Worm (Caenorhabditis elegans) whole organism, L3 larva: ENCODE results near the gene F09B12.3.

Source experiments
- ZK546.5 ChIP-seq: sonication (generic microtip); optimal IDR thresholded peaks from 2 replicates; lab custom pipeline; 2017; ENCODE audit warnings: missing biosample characterization, missing genetic modification characterization
- aly-2 ChIP-seq: fragments of 150-350 bp; optimal IDR thresholded peaks from 2 replicates; lab custom pipeline; 2014; ENCODE audit warnings: missing biosample characterization, missing genetic modification characterization
- ama-1 ChIP-seq: fragments of 150-350 bp; optimal IDR thresholded peaks from 2 replicates; lab custom pipeline; 2018
- ceh-16 ChIP-seq: sonication (generic microtip); optimal IDR thresholded peaks from 2 replicates; lab custom pipeline; 2017; ENCODE audit warnings: missing biosample characterization, missing genetic modification characterization
- ceh-28 ChIP-seq: fragments of 150-350 bp; optimal IDR thresholded peaks from 2 replicates; lab custom pipeline; 2014; ENCODE audit warnings: missing biosample characterization, missing genetic modification reagents, missing genetic modification characterization
- ceh-82 ChIP-seq: fragments of 150-350 bp; optimal IDR thresholded peaks from 2 replicates; lab custom pipeline; 2014; ENCODE audit warnings: missing biosample characterization, missing genetic modification characterization
- ceh-9 ChIP-seq: sonication (generic microtip); optimal IDR thresholded peaks from 2 replicates; lab custom pipeline; 2018; ENCODE audit warnings: missing biosample characterization, missing genetic modification characterization
- daf-12 ChIP-seq: fragments of 150-350 bp; optimal IDR thresholded peaks from 2 replicates; lab custom pipeline; 2014; ENCODE audit warnings: missing biosample characterization, missing genetic modification reagents, missing genetic modification characterization
- egl-27 ChIP-seq: sonication (generic microtip); optimal IDR thresholded peaks from 4 replicates; lab custom pipeline; 2017; ENCODE audit warnings: missing biosample characterization, missing genetic modification reagents, missing genetic modification characterization
- egl-5 ChIP-seq: fragments of 150-350 bp; optimal IDR thresholded peaks from 2 replicates; lab custom pipeline; 2017; ENCODE audit warnings: missing biosample characterization, missing genetic modification reagents, missing genetic modification characterization, inconsistent platforms
- elt-2 ChIP-seq: sonication (generic microtip); optimal IDR thresholded peaks from 2 replicates; lab custom pipeline; 2016; ENCODE audit warnings: missing genetic modification reagents, mild to moderate bottlenecking, missing genetic modification characterization, missing compliant biosample characterization
- elt-3 ChIP-seq, 3 experiments: fragments of 150-350 bp in 1 of 3; sonication (generic microtip) in 2 of 3; optimal IDR thresholded peaks; 2 replicates in 2 of 3; 4 replicates in 1 of 3; lab custom pipeline; 2014 to 2017; ENCODE audit warnings: missing biosample characterization in 3 of 3, missing genetic modification characterization in 3 of 3
- eor-1 ChIP-seq, 2 experiments: fragments of 150-350 bp; optimal IDR thresholded peaks; 2 replicates each; lab custom pipeline; 2014 to 2018; ENCODE audit warnings: missing biosample characterization in 2 of 2, missing genetic modification characterization in 2 of 2
- fkh-10 ChIP-seq: sonication (generic microtip); optimal IDR thresholded peaks from 2 replicates; lab custom pipeline; 2017; ENCODE audit warnings: missing biosample characterization, missing genetic modification reagents, missing genetic modification characterization
- fkh-2 ChIP-seq: fragments of 150-350 bp; optimal IDR thresholded peaks from 2 replicates; lab custom pipeline; 2014; ENCODE audit warnings: missing biosample characterization, missing genetic modification reagents, missing genetic modification characterization
- hmg-11 ChIP-seq: sonication (generic microtip); optimal IDR thresholded peaks from 2 replicates; lab custom pipeline; 2016; ENCODE audit warnings: missing genetic modification characterization, missing compliant biosample characterization
- jun-1 ChIP-seq: fragments of 150-350 bp; optimal IDR thresholded peaks from 2 replicates; lab custom pipeline; 2014; ENCODE audit warnings: missing biosample characterization, missing genetic modification reagents, missing genetic modification characterization
- lin-15B ChIP-seq: fragments of 150-350 bp; optimal IDR thresholded peaks from 2 replicates; lab custom pipeline; 2014; ENCODE audit warnings: missing biosample characterization, missing genetic modification characterization
- lin-39 ChIP-seq: fragments of 150-350 bp; optimal IDR thresholded peaks from 2 replicates; lab custom pipeline; 2018; ENCODE audit warnings: missing biosample characterization, missing genetic modification reagents, missing genetic modification characterization
- lsy-12 ChIP-seq: sonication (generic microtip); optimal IDR thresholded peaks from 2 replicates; lab custom pipeline; 2016; ENCODE audit warnings: mild to moderate bottlenecking, missing genetic modification characterization, missing compliant biosample characterization
- mdl-1 ChIP-seq: fragments of 150-350 bp; optimal IDR thresholded peaks from 2 replicates; lab custom pipeline; 2014; ENCODE audit warnings: missing biosample characterization, missing genetic modification characterization
- mml-1 ChIP-seq: fragments of 150-350 bp; sonication (generic microtip); optimal IDR thresholded peaks from 3 replicates; lab custom pipeline; 2014; ENCODE audit warnings: missing biosample characterization, missing genetic modification characterization
- nfya-1 ChIP-seq: sonication (generic microtip); optimal IDR thresholded peaks from 2 replicates; lab custom pipeline; 2017; ENCODE audit warnings: missing genetic modification characterization, mild to moderate bottlenecking, missing compliant biosample characterization, antibody characterized with exemption, moderate library complexity; ENCODE audit not compliant: insufficient read depth
- nhr-12 ChIP-seq: fragments of 150-350 bp; optimal IDR thresholded peaks from 2 replicates; lab custom pipeline; 2014; ENCODE audit warnings: missing biosample characterization, missing genetic modification characterization
- nhr-23 ChIP-seq: fragments of 150-350 bp; optimal IDR thresholded peaks from 2 replicates; lab custom pipeline; 2014; ENCODE audit warnings: missing biosample characterization, missing genetic modification reagents, missing genetic modification characterization
- nhr-237 ChIP-seq: fragments of 150-350 bp; optimal IDR thresholded peaks from 2 replicates; lab custom pipeline; 2014; ENCODE audit warnings: missing biosample characterization, missing genetic modification characterization
- nhr-25 ChIP-seq: sonication (generic microtip); optimal IDR thresholded peaks from 2 replicates; lab custom pipeline; 2017; ENCODE audit warnings: missing biosample characterization, missing genetic modification characterization
- nhr-43 ChIP-seq: sonication (generic microtip); optimal IDR thresholded peaks from 2 replicates; lab custom pipeline; 2016; ENCODE audit warnings: mild to moderate bottlenecking, missing genetic modification characterization, missing compliant biosample characterization; ENCODE audit not compliant: poor library complexity, severe bottlenecking
- nhr-67 ChIP-seq: fragments of 150-350 bp; optimal IDR thresholded peaks from 2 replicates; lab custom pipeline; 2014; ENCODE audit warnings: missing biosample characterization, missing genetic modification characterization
- nhr-77 ChIP-seq: fragments of 150-350 bp; optimal IDR thresholded peaks from 2 replicates; lab custom pipeline; 2014; ENCODE audit warnings: missing biosample characterization, missing genetic modification characterization
- pha-4 ChIP-seq: fragments of 150-350 bp; optimal IDR thresholded peaks from 2 replicates; lab custom pipeline; 2014; ENCODE audit warnings: missing biosample characterization, missing genetic modification reagents, missing genetic modification characterization
- pqm-1 ChIP-seq: fragments of 150-350 bp; optimal IDR thresholded peaks from 2 replicates; lab custom pipeline; 2017; ENCODE audit warnings: missing biosample characterization, missing genetic modification characterization, inconsistent platforms
- skn-1 ChIP-seq: fragments of 150-350 bp; optimal IDR thresholded peaks from 2 replicates; lab custom pipeline; 2014; ENCODE audit warnings: missing biosample characterization, missing genetic modification characterization
- snpc-4 ChIP-seq: fragments of 150-350 bp; optimal IDR thresholded peaks from 2 replicates; lab custom pipeline; 2014; ENCODE audit warnings: missing biosample characterization, missing genetic modification characterization
- tbx-2 ChIP-seq: sonication (generic microtip); optimal IDR thresholded peaks from 2 replicates; lab custom pipeline; 2016; ENCODE audit warnings: mild to moderate bottlenecking, missing genetic modification characterization, missing compliant biosample characterization
- unc-39 ChIP-seq: sonication (generic microtip); optimal IDR thresholded peaks from 4 replicates; lab custom pipeline; 2017; ENCODE audit warnings: missing biosample characterization, missing genetic modification characterization
- zag-1 ChIP-seq: fragments of 150-350 bp; optimal IDR thresholded peaks from 2 replicates; lab custom pipeline; 2014; ENCODE audit warnings: missing biosample characterization, missing genetic modification characterization
- ztf-11 ChIP-seq: fragments of 150-350 bp; optimal IDR thresholded peaks from 2 replicates; lab custom pipeline; 2014; ENCODE audit warnings: missing biosample characterization, missing genetic modification characterization
- ztf-4 ChIP-seq: fragments of 150-350 bp; optimal IDR thresholded peaks from 2 replicates; lab custom pipeline; 2014; ENCODE audit warnings: missing biosample characterization, missing genetic modification characterization

The F09B12.3 gene

DNA sequence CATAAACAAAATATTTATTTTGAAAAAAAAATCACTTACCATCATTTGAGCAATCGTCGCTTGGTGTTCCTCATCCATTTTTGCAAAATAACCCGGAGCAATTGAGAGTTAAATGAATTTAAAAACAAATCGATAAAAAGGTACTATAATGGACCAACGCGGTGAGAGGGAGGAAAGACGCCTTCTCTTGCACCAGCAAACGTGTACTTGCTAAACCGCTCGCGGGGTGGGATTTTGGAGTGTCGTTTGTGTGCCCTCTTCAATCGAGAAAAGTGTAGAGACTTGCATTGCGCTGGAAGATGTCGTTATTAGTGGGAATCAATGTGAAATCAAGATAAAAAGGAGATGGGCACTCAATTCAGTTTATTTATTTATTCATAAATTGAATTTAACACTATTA, 14.0 kb downstream of the F09B12.3 start, which contains the start of gene H40L08.1:
TSS of gene H40L08.1 (minus strand) at position 292 of the 400 bp plus-strand sequence.
- TF ChIP-seq elt-2 (tag; lab: Kevin White, UChicago) (peak; percentile 15), fkh-10 (GFP tag; lab: Kevin White, UChicago) (no peak), nfya-1 (tag; lab: Kevin White, UChicago) (peak; percentile 32), lin-39 (no peak), hmg-11 (peak; percentile 63), pha-4 (tag; lab: Kevin White, UChicago) (no peak), snpc-4 (tag; lab: Kevin White, UChicago) (peak; percentile 42)
- TF ChIP-seq, all 47 proteins: peak for 4

DNA sequence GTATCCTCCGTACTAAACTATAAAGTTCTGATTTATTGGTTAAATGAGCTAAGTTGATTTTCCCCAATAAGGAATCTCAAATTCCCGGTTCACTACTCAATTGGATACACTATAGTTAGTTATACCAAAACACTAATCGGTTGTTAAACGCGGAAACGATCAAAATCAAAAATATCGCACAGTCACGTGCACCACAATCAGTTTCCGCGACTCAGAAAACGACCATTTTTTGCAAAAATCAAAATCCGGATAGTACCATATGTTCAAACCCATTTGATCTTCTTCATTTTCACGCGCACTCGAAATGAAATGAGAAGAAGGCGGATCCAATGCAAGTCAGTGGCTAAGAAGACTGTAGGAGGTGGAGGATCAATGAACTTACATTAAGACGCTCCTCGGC, 16.3 kb downstream of the F09B12.3 start:
- TF ChIP-seq mml-1 (tag; lab: Kevin White, UChicago) (no peak), nhr-12 (tag; lab: Kevin White, UChicago) (no peak), ceh-28 (tag; lab: Kevin White, UChicago) (no peak), pqm-1 (no peak), nhr-43 (tag; lab: Kevin White, UChicago) (peak; percentile 45), nhr-67 (tag; lab: Kevin White, UChicago) (no peak), daf-12 (tag; lab: Kevin White, UChicago) (no peak), mdl-1 (no peak), egl-5 (tag; lab: Kevin White, UChicago) (no peak), ceh-16 (tag; lab: Kevin White, UChicago) (no peak), ama-1 (lab: Kevin White, UChicago) (peak; percentile 30), hmg-11 (no peak)

DNA sequence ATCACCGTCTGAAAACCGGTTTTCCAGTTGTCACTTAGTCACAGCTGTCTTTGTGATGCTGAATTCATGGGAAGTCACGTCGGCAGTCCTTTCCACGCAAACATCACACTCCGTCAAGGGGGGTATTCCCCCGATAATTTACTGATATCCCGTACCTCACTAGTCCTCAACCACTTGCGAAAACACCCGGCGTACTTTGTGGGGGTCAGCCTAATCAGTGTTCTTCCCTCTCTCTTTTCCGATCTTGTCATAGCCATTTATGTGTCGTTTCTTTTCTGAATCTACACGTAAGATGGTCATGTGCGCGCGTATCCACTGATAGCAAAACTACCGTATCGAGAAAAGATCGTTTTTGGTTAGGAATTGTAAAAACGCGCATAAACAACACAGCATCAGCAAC, 18.3 kb downstream of the F09B12.3 start:
- no peak for TF ChIP-seq ceh-82 (tag; lab: Kevin White, UChicago)
- TF ChIP-seq fkh-2 (tag; lab: Kevin White, UChicago) = no peak
- TF ChIP-seq mdl-1 = no peak
- no peak for TF ChIP-seq unc-39
- TF ChIP-seq nhr-237 = no peak
- TF ChIP-seq lin-39 = no peak
- no peak for TF ChIP-seq jun-1 (tag; lab: Kevin White, UChicago)
- TF ChIP-seq ztf-4 (tag; lab: Kevin White, UChicago) = no peak
- TF ChIP-seq ZK546.5 (tag; lab: Kevin White, UChicago) = no peak
- TF ChIP-seq pqm-1 = no peak
- no peak for TF ChIP-seq lsy-12 (tag; lab: Kevin White, UChicago)
- no peak for TF ChIP-seq lin-15B (tag; lab: Kevin White, UChicago)
- TF ChIP-seq tbx-2 = peak; percentile 50
- TF ChIP-seq nhr-77 (tag; lab: Kevin White, UChicago) = no peak
- no peak for TF ChIP-seq zag-1 (tag; lab: Kevin White, UChicago)
- no peak for TF ChIP-seq ama-1 (lab: Kevin White, UChicago)
- no peak for TF ChIP-seq nfya-1 (tag; lab: Kevin White, UChicago)
- TF ChIP-seq egl-27 (tag; lab: Kevin White, UChicago) = no peak
- TF ChIP-seq nhr-43 (tag; lab: Kevin White, UChicago) = peak; percentile 86
- peak; percentile 81 for TF ChIP-seq nhr-25 (tag; lab: Kevin White, UChicago)
- TF ChIP-seq aly-2 (tag; lab: Kevin White, UChicago) = no peak
- TF ChIP-seq elt-2 (tag; lab: Kevin White, UChicago) = no peak
- no peak for TF ChIP-seq ztf-11 (tag; lab: Kevin White, UChicago)
- no peak for TF ChIP-seq skn-1
- TF ChIP-seq snpc-4 (tag; lab: Kevin White, UChicago) = no peak
- TF ChIP-seq mml-1 (tag; lab: Kevin White, UChicago) = no peak
- no peak for TF ChIP-seq hmg-11
- no peak for TF ChIP-seq egl-5 (tag; lab: Kevin White, UChicago)
- TF ChIP-seq nhr-23 (tag; lab: Kevin White, UChicago) = peak; percentile 71
- no peak for TF ChIP-seq eor-1 (tag; optimal IDR thresholded peaks at IDR 0.05; lab: Kevin White, UChicago)
- peak in 2 of 3 experiments; percentile 16 to 62 for TF ChIP-seq elt-3 (tag; optimal IDR thresholded peaks at IDR 0.05; lab: Kevin White, UChicago)
- TF ChIP-seq nhr-67 (tag; lab: Kevin White, UChicago) = no peak
- TF ChIP-seq ceh-9 (tag; lab: Kevin White, UChicago) = no peak
